Worm (Caenorhabditis elegans) whole organism, L1 larva: ENCODE results near the gene mex-5.

Source experiments
- ceh-88 ChIP-seq: fragments of 200-800 bp; sonication (Bioruptor generic); IDR thresholded peaks from 2 replicates; pipeline ENCODE4 v1.3.6; 2022; ENCODE audit warnings: missing genetic modification characterization, missing compliant biosample characterization
- elt-3 ChIP-seq, 6 experiments: fragments of 150-350 bp in 1 of 6; sonication (generic microtip); optimal IDR thresholded peaks; 2 replicates each; lab custom pipeline; 2017 to 2018; ENCODE audit warnings: missing biosample characterization in 6 of 6, missing genetic modification characterization in 6 of 6, inconsistent platforms in 1 of 6
- fkh-10 ChIP-seq: sonication (generic microtip); optimal IDR thresholded peaks from 2 replicates; lab custom pipeline; 2017; ENCODE audit warnings: missing biosample characterization, missing genetic modification reagents, missing genetic modification characterization
- lin-35 ChIP-seq, 2 experiments: fragments of 150-350 bp; optimal IDR thresholded peaks; 2 replicates each; lab custom pipeline; 2014; ENCODE audit warnings: missing biosample characterization in 2 of 2, missing genetic modification characterization in 2 of 2, missing genetic modification reagents in 2 of 2
- lsy-2 ChIP-seq, 2 experiments: fragments of 150-350 bp; optimal IDR thresholded peaks; 2 replicates each; lab custom pipeline; 2014; ENCODE audit warnings: missing biosample characterization in 2 of 2, missing genetic modification characterization in 2 of 2
- nhr-77 ChIP-seq: fragments of 150-350 bp; optimal IDR thresholded peaks from 2 replicates; lab custom pipeline; 2014; ENCODE audit warnings: missing biosample characterization, missing genetic modification characterization
- nhr-84 ChIP-seq: sonication (generic microtip); optimal IDR thresholded peaks from 2 replicates; lab custom pipeline; 2017; ENCODE audit warnings: missing biosample characterization, missing genetic modification characterization
- zag-1 ChIP-seq: fragments of 150-350 bp; optimal IDR thresholded peaks from 2 replicates; lab custom pipeline; 2014; ENCODE audit warnings: missing biosample characterization, missing genetic modification characterization

ce11 chrIV:13328059-13328458 lies 25.5 kb upstream of the mex-5 start, which contains the start of gene far-6:
- no peak for TF ChIP-seq lin-35 (GFP tag; optimal IDR thresholded peaks at IDR 0.05; lab: Kevin White, UChicago)
- no peak for TF ChIP-seq nhr-84 (tag; lab: Kevin White, UChicago)
- no peak for TF ChIP-seq lsy-2 (tag; optimal IDR thresholded peaks at IDR 0.05; lab: Kevin White, UChicago)
- TF ChIP-seq nhr-77 (tag; lab: Kevin White, UChicago) = no peak
- no peak for TF ChIP-seq fkh-10 (GFP tag; lab: Kevin White, UChicago)
- TF ChIP-seq ceh-88 (GFP tag; lab: Robert Waterston, UW) = no peak
- no peak for TF ChIP-seq zag-1
- no peak for TF ChIP-seq elt-3 (tag; optimal IDR thresholded peaks at IDR 0.05; lab: Kevin White, UChicago)
